Fruit fly (Drosophila melanogaster) whole organism, adult: ENCODE results near the gene Lip4.

Source experiments
- CG33017 ChIP-seq: fragments of 200-800 bp; sonication (Bioruptor generic); optimal IDR thresholded peaks from 2 replicates; lab custom pipeline; 2018; ENCODE audit warnings: missing biosample characterization, mild to moderate bottlenecking, missing genetic modification characterization, moderate library complexity
- bab1 ChIP-seq: fragments of 200-800 bp; sonication (Bioruptor generic); optimal IDR thresholded peaks from 3 replicates; lab custom pipeline; 2019; ENCODE audit warnings: missing biosample characterization, mild to moderate bottlenecking, missing genetic modification characterization, moderate library complexity
- cic ChIP-seq: fragments of 200-800 bp; sonication (Bioruptor generic); optimal IDR thresholded peaks from 2 replicates; lab custom pipeline; 2017; ENCODE audit warnings: missing biosample characterization, mild to moderate bottlenecking, missing genetic modification characterization, moderate library complexity
- ovo ChIP-seq: fragments of 200-800 bp; sonication (Bioruptor generic); optimal IDR thresholded peaks from 2 replicates; lab custom pipeline; 2016; ENCODE audit warnings: missing biosample characterization, missing genetic modification characterization
- pad ChIP-seq: fragments of 200-800 bp; sonication (Bioruptor generic); optimal IDR thresholded peaks from 3 replicates; lab custom pipeline; 2017; ENCODE audit warnings: missing biosample characterization, missing genetic modification characterization, mild to moderate bottlenecking, moderate library complexity, missing genetic modification reagents

DNA sequence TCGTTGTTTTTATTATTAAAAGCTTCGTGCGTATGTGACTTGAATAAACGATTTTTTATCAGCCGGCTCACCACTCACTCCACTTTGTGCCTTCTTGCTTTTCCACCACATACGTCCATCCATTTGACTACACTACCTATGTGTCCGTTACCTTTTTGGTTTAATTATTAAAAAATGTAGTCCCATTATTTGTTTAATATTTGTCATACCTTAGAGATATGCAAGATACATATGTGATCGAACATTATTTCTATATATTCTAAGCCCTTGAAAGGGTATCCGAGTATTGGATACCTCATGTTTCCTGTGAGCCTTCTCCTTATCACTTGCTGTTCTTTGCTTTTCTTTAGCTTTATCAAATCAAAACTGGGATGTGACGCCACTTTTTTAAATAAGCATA lies 8.1 kb upstream of the Lip4 start:
- TF ChIP-seq pad (GFP tag; lab: Kevin White, UChicago) (no peak), bab1 (GFP tag; lab: Kevin White, UChicago) (no peak), cic (no peak), CG33017 (no peak), ovo (no peak)
